Worm (Caenorhabditis elegans) whole organism, dauer: ENCODE measurements around the gene flp-4.
"Not testable (repeated sequence)": the region's sequence is repeated elsewhere in the genome, so short reads cannot be mapped to it uniquely, and the experiment has no call there.

Experiments used
- unc-62 ChIP-seq: sonication (generic microtip); optimal IDR thresholded peaks from 2 replicates; lab custom pipeline; 2017; ENCODE audit warnings: missing biosample characterization, missing genetic modification reagents, missing genetic modification characterization

The flp-4 gene

DNA sequence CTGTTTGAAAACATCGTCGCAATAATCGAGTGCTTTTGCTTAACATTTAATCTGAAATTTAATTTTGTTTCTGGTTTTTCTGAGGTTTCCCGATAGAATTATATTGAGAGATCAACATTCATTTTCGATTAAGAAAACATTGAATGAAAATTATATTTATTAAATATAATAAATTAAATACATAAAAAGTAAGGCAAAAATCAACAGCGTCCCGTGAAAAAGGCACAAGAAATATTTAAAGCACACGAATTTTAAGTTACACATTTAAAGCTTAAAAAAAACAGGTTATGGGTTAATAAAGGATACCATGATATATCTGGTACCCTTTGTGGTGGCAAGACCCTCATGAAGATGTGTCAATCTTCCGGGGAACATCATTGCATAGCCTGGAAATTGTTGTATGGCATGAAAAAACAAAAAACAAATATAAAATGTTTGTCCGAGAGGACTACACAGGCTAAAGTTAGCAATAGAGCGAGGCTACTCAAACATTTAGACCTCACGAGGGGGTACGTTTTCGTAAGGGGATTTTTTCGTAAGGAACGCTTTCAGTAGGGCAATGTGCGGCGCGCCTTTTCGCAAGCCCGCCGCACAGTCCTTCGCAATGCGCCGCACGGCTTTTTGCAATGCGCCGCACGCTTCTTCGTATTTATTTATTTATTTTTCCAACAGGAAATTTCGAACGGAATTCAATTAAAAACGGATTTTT lies 15.4 kb upstream of the flp-4 start, which contains the start of gene mtcu-2:
TSS of gene mtcu-2 (minus strand) at position 51 of the 709 bp plus-strand sequence.
- not testable (repeated sequence) for TF ChIP-seq unc-62

DNA sequence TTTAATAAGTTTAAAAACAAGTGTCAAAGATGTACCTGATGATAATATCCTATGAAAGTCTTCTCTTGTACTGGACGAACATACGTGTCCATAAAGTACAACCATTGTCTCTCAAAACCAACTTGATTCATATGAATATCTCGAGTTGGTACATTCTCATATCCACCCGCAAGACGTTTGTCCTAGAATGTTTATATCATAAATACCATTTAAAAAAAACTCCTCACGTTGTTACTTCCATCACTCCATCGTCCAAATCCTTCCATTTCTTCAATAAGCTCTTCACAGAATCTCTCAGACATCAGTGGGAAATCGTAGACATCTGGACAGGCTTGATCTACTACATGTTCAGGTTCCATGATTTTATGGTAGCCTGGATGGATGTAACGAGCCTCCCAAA lies 13.2 kb upstream of the flp-4 start:
- TF ChIP-seq unc-62, result no peak

DNA sequence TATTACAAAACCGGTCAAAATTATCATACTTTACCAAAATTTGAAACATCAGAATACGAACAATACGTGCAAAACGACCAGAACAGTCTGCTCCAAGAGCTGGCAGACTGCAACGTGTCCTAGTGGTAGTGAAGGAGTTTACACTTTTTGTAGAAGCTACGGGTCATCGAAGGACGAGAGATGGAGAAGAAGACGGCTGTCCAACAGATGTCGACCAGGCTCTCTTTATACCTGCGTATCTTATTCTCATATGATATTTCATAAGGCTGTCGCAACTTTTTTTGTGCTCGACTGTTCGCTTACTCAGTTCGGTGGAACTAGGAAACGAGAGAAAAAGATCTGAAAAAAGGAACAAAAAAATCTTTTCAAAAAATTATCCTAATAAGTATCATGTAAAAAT lies 8.9 kb upstream of the flp-4 start, which contains the start of gene let-268:
TSS of gene let-268 (minus strand) at position 182 of the 400 bp plus-strand sequence.
- no peak for TF ChIP-seq unc-62

DNA sequence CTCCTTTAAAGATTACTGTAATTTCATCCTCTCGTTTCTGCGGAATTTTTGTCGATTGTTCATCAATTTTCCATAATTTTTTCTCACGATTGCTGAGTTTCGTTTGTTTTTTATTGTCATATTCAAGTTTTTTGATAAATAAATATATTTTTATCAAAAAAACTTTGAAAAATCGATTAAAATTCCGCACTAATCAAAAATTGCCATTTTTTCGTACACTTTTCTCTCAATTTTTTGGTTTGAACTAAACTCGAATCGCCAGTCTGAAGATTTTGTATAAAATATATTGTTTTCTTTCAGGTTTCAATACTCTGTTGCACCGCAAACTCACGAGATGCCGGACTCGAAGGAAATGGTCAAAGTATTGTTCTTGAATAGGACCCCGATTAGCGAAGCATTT lies 7.8 kb upstream of the flp-4 start, which contains the start of gene ogr-2:
TSS of gene ogr-2 (plus strand) at position 301 of the 400 bp plus-strand sequence.
- no peak for TF ChIP-seq unc-62

- no peak for TF ChIP-seq unc-62
Measured at ce11 chrII:10044961-10045360, 3.7 kb upstream of the flp-4 start, which contains the start of the genes F52H3.11 and bath-38. F52H3.11 (minus strand) TSS chrII:10045163. bath-38 (minus strand) TSS chrII:10045270.

ce11 chrII:10045670-10046069 lies 3.0 kb upstream of the flp-4 start:
- TF ChIP-seq unc-62, result no peak

ce11 chrII:10051485-10051884 lies 2.8 kb downstream of the flp-4 start:
- no peak for TF ChIP-seq unc-62

DNA sequence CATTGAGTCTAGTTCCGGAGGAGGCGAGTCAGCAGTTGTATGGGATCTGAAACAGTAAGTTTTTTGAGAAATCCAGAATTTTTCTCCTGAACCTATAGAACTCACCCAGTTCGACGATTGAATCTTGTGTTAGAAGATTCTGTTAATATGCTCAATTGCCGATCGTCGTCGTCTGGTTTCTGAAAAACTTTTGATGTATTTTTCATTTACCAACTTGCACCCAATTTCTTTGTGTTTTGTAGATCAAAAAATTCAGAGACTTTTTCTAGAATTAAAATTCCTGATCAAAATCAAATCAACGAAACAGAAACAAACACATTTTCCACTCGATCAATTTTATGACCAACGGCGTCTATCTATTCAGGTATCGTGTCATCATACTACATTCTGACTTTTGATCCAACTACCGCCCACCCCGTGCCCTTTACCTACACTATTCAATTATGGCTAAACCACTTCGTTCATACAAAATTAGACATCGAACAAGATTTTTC lies 7.9 kb downstream of the flp-4 start, which contains the start of gene C18D1.2:
TSS of gene C18D1.2 (plus strand) at position 444 of the 494 bp plus-strand sequence.
- no peak for TF ChIP-seq unc-62

- TF ChIP-seq unc-62, result no peak
Measured at ce11 chrII:10060508-10060907, 11.8 kb downstream of the flp-4 start, which contains the start of gene stg-1. stg-1 (minus strand) TSS chrII:10060660.

DNA sequence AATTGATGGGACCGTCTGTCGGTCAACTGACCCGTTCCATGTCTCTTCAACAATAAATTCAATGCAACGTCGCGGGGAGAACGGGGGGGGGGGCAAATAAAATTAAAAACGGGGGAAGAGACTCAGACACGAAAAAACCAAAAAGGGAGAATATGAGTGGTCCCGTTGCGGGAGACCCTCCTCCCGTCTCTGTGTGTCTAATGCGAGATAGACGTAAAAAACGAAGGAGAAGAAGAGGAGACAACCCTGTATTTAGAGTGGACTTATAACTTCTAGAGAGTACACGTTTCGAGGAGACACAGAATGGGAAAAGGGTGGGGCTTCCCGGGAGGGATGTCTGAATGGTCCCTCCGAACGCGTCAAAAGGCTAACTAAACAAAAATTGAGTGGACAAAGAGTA lies 16.8 kb downstream of the flp-4 start:
- no peak for TF ChIP-seq unc-62

ce11 chrII:10067817-10068216 lies 19.1 kb downstream of the flp-4 start, which contains the start of gene die-1:
die-1 (minus strand) TSS chrII:10067917.
- no peak for TF ChIP-seq unc-62

DNA sequence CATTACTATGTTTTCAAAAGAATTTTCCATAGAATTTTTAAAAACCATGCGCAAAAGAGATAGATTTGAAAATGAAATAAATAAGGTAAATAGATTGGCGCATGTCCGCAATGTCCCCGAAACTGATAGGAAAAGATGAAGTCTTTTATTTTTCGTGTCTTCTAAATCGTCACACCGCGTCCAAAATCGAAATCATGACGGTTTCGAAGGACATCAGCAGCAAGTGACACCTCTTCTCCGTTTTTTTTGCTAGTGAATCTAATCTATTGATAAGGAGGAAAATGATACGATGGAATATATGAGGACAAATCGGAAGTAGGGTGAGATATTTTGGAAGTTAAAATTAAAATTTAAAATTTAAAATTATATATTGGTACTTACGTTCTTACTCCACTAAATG lies 25.3 kb downstream of the flp-4 start:
- no peak for TF ChIP-seq unc-62

ce11 chrII:10075794-10076193 lies 27.1 kb downstream of the flp-4 start:
- no peak for TF ChIP-seq unc-62

- no peak for TF ChIP-seq unc-62
Measured at ce11 chrII:10084482-10084881, 35.8 kb downstream of the flp-4 start.

DNA sequence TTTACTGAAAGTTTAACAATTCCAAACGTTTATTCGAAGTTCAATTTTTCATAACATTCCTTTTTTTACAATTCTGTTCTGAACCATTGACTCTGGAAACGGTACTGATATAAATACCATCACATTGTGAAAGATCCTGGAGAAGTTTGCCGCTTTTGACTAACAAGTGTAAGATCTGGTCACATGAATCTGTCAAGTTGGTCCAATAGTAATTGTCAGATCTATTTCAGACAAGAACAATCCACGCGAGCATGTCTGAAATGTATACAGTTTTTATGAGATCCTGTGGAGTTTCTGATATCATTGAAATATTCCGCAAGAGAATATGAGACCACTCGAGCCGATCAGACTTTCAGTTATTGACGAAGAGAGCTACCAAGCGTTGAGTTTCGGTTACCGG lies 44.5 kb downstream of the flp-4 start:
- TF ChIP-seq unc-62, result no peak

DNA sequence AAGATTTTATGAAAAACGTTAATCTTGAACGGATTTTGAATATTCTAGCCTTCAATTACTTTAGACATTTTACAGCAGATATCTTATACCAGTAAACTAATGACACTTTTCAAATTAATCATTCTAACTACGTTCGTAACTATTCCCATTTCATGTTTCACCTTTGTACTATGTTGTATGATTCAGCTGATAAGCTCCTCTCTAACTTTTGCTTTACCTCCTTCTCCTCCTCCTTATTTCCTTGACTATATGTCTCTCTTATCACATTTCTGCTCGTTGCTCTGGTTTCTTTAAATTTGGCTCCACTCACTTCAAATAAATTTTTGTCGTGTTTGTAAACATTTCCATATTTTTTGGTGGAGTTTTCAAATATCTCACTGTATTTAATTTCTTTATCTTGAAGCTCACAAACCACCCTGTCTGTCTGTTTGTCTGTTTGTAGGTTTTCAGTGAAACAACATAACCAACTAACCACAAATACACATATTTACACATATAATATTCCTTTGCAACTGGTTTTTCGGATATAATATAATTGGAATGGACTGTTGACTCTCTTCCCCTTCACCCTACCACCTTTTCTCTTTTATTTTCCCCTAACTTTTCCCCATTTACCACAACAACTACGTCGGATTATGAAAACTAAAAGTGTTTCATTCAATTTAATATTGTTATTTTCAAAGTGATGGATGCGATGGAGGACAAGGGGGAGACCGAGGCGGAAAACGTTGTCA lies 45.7 kb downstream of the flp-4 start, which contains the start of gene lact-2:
TSS of gene lact-2 (plus strand) at position 684 of the 734 bp plus-strand sequence.
- TF ChIP-seq unc-62, result no peak

DNA sequence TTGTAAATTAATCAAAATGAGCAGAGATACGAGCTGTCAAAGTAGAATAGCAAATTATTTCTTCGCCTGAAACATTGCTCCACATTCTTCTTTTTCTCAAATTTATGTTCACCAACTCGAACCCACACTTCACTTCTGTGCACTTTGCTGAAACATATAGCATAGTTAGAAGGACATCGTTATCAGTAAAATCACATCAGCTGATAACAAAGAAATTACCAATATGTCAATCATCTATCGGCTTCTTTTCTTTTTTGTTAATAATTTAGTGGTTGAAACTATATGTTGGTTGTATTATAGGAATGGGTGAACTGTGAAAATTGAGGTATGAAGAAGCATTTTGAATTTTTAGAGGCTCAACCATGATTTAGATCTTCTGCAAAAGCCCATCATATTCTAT lies 46.6 kb downstream of the flp-4 start:
- TF ChIP-seq unc-62, result no peak
